Worm (Caenorhabditis elegans): Measurements from ENCODE around the gene nucl-1.

ce11 chrIV:8243170-8243569 lies 46.2 kb downstream of the nucl-1 start:
- TF ChIP-seq madf-2 (tag; optimal IDR thresholded peaks at IDR 0.05) (no peak), mec-3 (tag; optimal IDR thresholded peaks at IDR 0.05; ENCODE audit: borderline replicate concordance) (no peak), nhr-11 (tag; optimal IDR thresholded peaks at IDR 0.05) (no peak), ets-4 (tag; optimal IDR thresholded peaks at IDR 0.05) (no peak), nfya-1 (tag; optimal IDR thresholded peaks at IDR 0.05) (no peak), ceh-6 (GFP tag; optimal IDR thresholded peaks at IDR 0.05) (no peak), pha-4 (tag; optimal IDR thresholded peaks at IDR 0.05) (no peak), elt-2 (tag; optimal IDR thresholded peaks at IDR 0.05) (no peak), pqm-1 (tag; optimal IDR thresholded peaks at IDR 0.05) (no peak), elt-4 (tag; optimal IDR thresholded peaks at IDR 0.05) (no peak), pat-9 (tag; optimal IDR thresholded peaks at IDR 0.05) (no peak), ceh-34 (tag; optimal IDR thresholded peaks at IDR 0.05) (no peak), pax-1 (tag; optimal IDR thresholded peaks at IDR 0.05) (no peak)
